Fruit fly (Drosophila melanogaster) whole organism, embryonic: ENCODE data around the gene CG9733.

Experiments
- ATbp ChIP-seq: fragments of 200-800 bp; sonication (Bioruptor generic); optimal IDR thresholded peaks from 2 replicates; lab custom pipeline; 2017; ENCODE audit warnings: missing biosample characterization, mild to moderate bottlenecking, missing genetic modification characterization, missing genetic modification reagents
- Atf-2 ChIP-seq: fragments of 200-800 bp; sonication (Bioruptor generic); optimal IDR thresholded peaks from 2 replicates; lab custom pipeline; 2016; ENCODE audit warnings: missing biosample characterization, missing genetic modification characterization
- Atf6 ChIP-seq: fragments of 200-800 bp; sonication (Bioruptor generic); IDR thresholded peaks from 2 replicates; pipeline ENCODE4 v1.3.6; 2022; ENCODE audit warnings: missing biosample characterization, missing genetic modification characterization
- BtbVII ChIP-seq: fragments of 200-800 bp; sonication (Bioruptor generic); optimal IDR thresholded peaks from 3 replicates; lab custom pipeline; 2017; ENCODE audit warnings: missing biosample characterization, mild to moderate bottlenecking, missing genetic modification characterization
- C15 ChIP-seq: fragments of 200-800 bp; sonication (Bioruptor generic); IDR thresholded peaks from 3 replicates; pipeline ENCODE4 v1.3.6; 2022; ENCODE audit warnings: missing biosample characterization, missing genetic modification characterization
- CG11085 ChIP-seq: fragments of 200-800 bp; sonication (Bioruptor generic); IDR thresholded peaks from 2 replicates; pipeline ENCODE4 v1.3.6; 2022; ENCODE audit warnings: missing biosample characterization, missing genetic modification characterization
- CG1233 ChIP-seq: fragments of 200-800 bp; sonication (Bioruptor generic); optimal IDR thresholded peaks from 4 replicates; lab custom pipeline; 2018; ENCODE audit warnings: missing biosample characterization, mild to moderate bottlenecking, missing genetic modification characterization
- CG13296 ChIP-seq: fragments of 200-800 bp; sonication (Bioruptor generic); optimal IDR thresholded peaks from 3 replicates; lab custom pipeline; 2018; ENCODE audit warnings: missing biosample characterization, mild to moderate bottlenecking, missing genetic modification characterization
- CG14014 ChIP-seq: fragments of 200-800 bp; sonication (Bioruptor generic); IDR thresholded peaks from 2 replicates; pipeline ENCODE4 v1.3.6; 2022; ENCODE audit warnings: missing biosample characterization, missing genetic modification characterization
- CG15514 ChIP-seq: fragments of 200-800 bp; sonication (Bioruptor generic); optimal IDR thresholded peaks from 3 replicates; lab custom pipeline; 2017; ENCODE audit warnings: missing biosample characterization, missing genetic modification characterization, mild to moderate bottlenecking, moderate library complexity, missing genetic modification reagents
- CG17802 ChIP-seq: fragments of 200-800 bp; sonication (Bioruptor generic); optimal IDR thresholded peaks from 2 replicates; lab custom pipeline; 2018; ENCODE audit warnings: missing biosample characterization, mild to moderate bottlenecking, missing genetic modification characterization, moderate library complexity
- CG30020 ChIP-seq: fragments of 200-800 bp; optimal IDR thresholded peaks from 2 replicates; lab custom pipeline; 2019; ENCODE audit warnings: missing biosample characterization, mild to moderate bottlenecking, missing genetic modification characterization, moderate library complexity
- CG31365 ChIP-seq: fragments of 200-800 bp; sonication (Bioruptor generic); optimal IDR thresholded peaks from 2 replicates; lab custom pipeline; 2018; ENCODE audit warnings: missing biosample characterization, mild to moderate bottlenecking, missing genetic modification characterization
- CG31388 ChIP-seq: fragments of 200-800 bp; sonication (Bioruptor generic); optimal IDR thresholded peaks from 2 replicates; lab custom pipeline; 2016; ENCODE audit warnings: missing biosample characterization, missing genetic modification characterization
- CG33557 ChIP-seq: fragments of 200-800 bp; sonication (Bioruptor generic); optimal IDR thresholded peaks from 2 replicates; lab custom pipeline; 2019; ENCODE audit warnings: missing biosample characterization, mild to moderate bottlenecking, missing genetic modification characterization, moderate library complexity
- CG6689 ChIP-seq: fragments of 200-800 bp; sonication (Bioruptor generic); IDR thresholded peaks from 2 replicates; pipeline ENCODE4 v1.3.6; 2022; ENCODE audit warnings: missing biosample characterization, missing genetic modification characterization
- CG8281 ChIP-seq: fragments of 200-800 bp; sonication (Bioruptor generic); optimal IDR thresholded peaks from 2 replicates; lab custom pipeline; 2018; ENCODE audit warnings: missing biosample characterization, mild to moderate bottlenecking, missing genetic modification characterization, moderate library complexity
- CG9609 ChIP-seq: fragments of 200-800 bp; sonication (Bioruptor generic); optimal IDR thresholded peaks from 3 replicates; lab custom pipeline; 2016; ENCODE audit warnings: missing biosample characterization, missing genetic modification characterization
- CG9727 ChIP-seq: fragments of 200-800 bp; sonication (Bioruptor generic); optimal IDR thresholded peaks from 3 replicates; lab custom pipeline; 2017; ENCODE audit warnings: missing biosample characterization, mild to moderate bottlenecking, missing genetic modification characterization
- CG9876 ChIP-seq: fragments of 200-800 bp; sonication (Bioruptor generic); optimal IDR thresholded peaks from 2 replicates; lab custom pipeline; 2016; ENCODE audit warnings: missing biosample characterization, missing genetic modification characterization
- Doc3 ChIP-seq: fragments of 200-800 bp; sonication (Bioruptor generic); IDR thresholded peaks from 3 replicates; pipeline ENCODE4 v1.3.6; 2022; ENCODE audit warnings: missing biosample characterization, missing genetic modification characterization; ENCODE audit not compliant: partially characterized antibody
- Drgx ChIP-seq: fragments of 200-800 bp; sonication (Bioruptor generic); IDR thresholded peaks from 2 replicates; pipeline ENCODE4 v1.3.6; 2022; ENCODE audit warnings: missing biosample characterization, missing genetic modification characterization
- E2f2 ChIP-seq: fragments of 200-800 bp; sonication (Bioruptor generic); IDR thresholded peaks from 2 replicates; pipeline ENCODE4 v1.3.6; 2022; ENCODE audit warnings: missing biosample characterization, missing genetic modification characterization
- ERR ChIP-seq: fragments of 200-800 bp; sonication (Bioruptor generic); optimal IDR thresholded peaks from 2 replicates; lab custom pipeline; 2016; ENCODE audit warnings: missing biosample characterization, missing genetic modification characterization
- Hey ChIP-seq: fragments of 200-800 bp; sonication (Bioruptor generic); optimal IDR thresholded peaks from 3 replicates; lab custom pipeline; 2018; ENCODE audit warnings: missing biosample characterization, mild to moderate bottlenecking, missing genetic modification characterization
- HmgZ ChIP-seq: fragments of 200-800 bp; sonication (Bioruptor generic); optimal IDR thresholded peaks from 2 replicates; lab custom pipeline; 2018; ENCODE audit warnings: missing biosample characterization, mild to moderate bottlenecking, missing genetic modification characterization
- Lpt ChIP-seq: fragments of >200 bp; optimal IDR thresholded peaks from 2 replicates; lab custom pipeline; 2018; ENCODE audit warnings: missing biosample characterization, missing genetic modification characterization
- MBD-R2 ChIP-seq: fragments of 200-800 bp; sonication (Bioruptor generic); IDR thresholded peaks from 2 replicates; pipeline ENCODE4 v1.3.6; 2022; ENCODE audit warnings: missing biosample characterization, missing genetic modification characterization
- NFAT ChIP-seq: fragments of 200-800 bp; sonication (Bioruptor generic); IDR thresholded peaks from 2 replicates; pipeline ENCODE4 v1.3.6; 2022; ENCODE audit warnings: missing biosample characterization, missing genetic modification characterization
- Optix ChIP-seq: fragments of 200-800 bp; sonication (Bioruptor generic); IDR thresholded peaks from 3 replicates; pipeline ENCODE4 v1.3.6; 2022; ENCODE audit warnings: missing biosample characterization, missing genetic modification characterization
- Sox102F ChIP-seq: fragments of 200-800 bp; sonication (Bioruptor generic); optimal IDR thresholded peaks from 2 replicates; lab custom pipeline; 2018; ENCODE audit warnings: missing biosample characterization, mild to moderate bottlenecking, missing genetic modification characterization, moderate library complexity
- ac ChIP-seq: fragments of 200-800 bp; sonication (Bioruptor generic); optimal IDR thresholded peaks from 3 replicates; lab custom pipeline; 2017; ENCODE audit warnings: missing biosample characterization, mild to moderate bottlenecking, missing genetic modification characterization
- ap ChIP-seq: fragments of 200-800 bp; sonication (Bioruptor generic); IDR thresholded peaks from 2 replicates; pipeline ENCODE4 v1.3.6; 2022; ENCODE audit warnings: missing biosample characterization, missing genetic modification characterization
- bigmax ChIP-seq: fragments of 200-800 bp; sonication (Bioruptor generic); optimal IDR thresholded peaks from 2 replicates; lab custom pipeline; 2018; ENCODE audit warnings: missing biosample characterization, mild to moderate bottlenecking, missing genetic modification characterization
- br ChIP-seq: fragments of >200 bp; optimal IDR thresholded peaks from 2 replicates; lab custom pipeline; 2017
- bsh ChIP-seq, 2 experiments: fragments of 200-800 bp; sonication (Bioruptor generic); optimal IDR thresholded peaks; 2 replicates each; lab custom pipeline; 2017 to 2018; ENCODE audit warnings: mild to moderate bottlenecking in 2 of 2, missing biosample characterization in 2 of 2, missing genetic modification characterization in 2 of 2, moderate library complexity in 1 of 2
- dati ChIP-seq: fragments of 200-800 bp; sonication (Bioruptor generic); IDR thresholded peaks from 2 replicates; pipeline ENCODE4 v1.3.6; 2022; ENCODE audit warnings: missing biosample characterization, missing genetic modification characterization
- eve ChIP-seq, 2 experiments: fragments of >200 bp; optimal IDR thresholded peaks; 2 replicates each; lab custom pipeline; 2017; ENCODE audit warnings: missing biosample characterization in 2 of 2, missing genetic modification characterization in 2 of 2
- fd96Cb ChIP-seq: fragments of 200-800 bp; sonication (Bioruptor generic); optimal IDR thresholded peaks from 2 replicates; lab custom pipeline; 2018; ENCODE audit warnings: missing biosample characterization, mild to moderate bottlenecking, missing genetic modification characterization, moderate library complexity
- ftz-f1 ChIP-seq: fragments of 200-800 bp; sonication (Bioruptor generic); optimal IDR thresholded peaks from 2 replicates; lab custom pipeline; 2016; ENCODE audit warnings: missing biosample characterization, missing genetic modification characterization
- gcm ChIP-seq: fragments of 200-800 bp; sonication (Bioruptor generic); optimal IDR thresholded peaks from 2 replicates; lab custom pipeline; 2019; ENCODE audit warnings: missing biosample characterization, mild to moderate bottlenecking, missing genetic modification characterization, moderate library complexity
- jigr1 ChIP-seq: fragments of 200-800 bp; sonication (Bioruptor generic); IDR thresholded peaks from 3 replicates; pipeline ENCODE4 v1.3.6; 2022; ENCODE audit warnings: missing biosample characterization, missing genetic modification characterization
- lbe ChIP-seq: fragments of 200-800 bp; sonication (Bioruptor generic); optimal IDR thresholded peaks from 2 replicates; lab custom pipeline; 2016; ENCODE audit warnings: missing biosample characterization, mild to moderate bottlenecking, missing genetic modification characterization
- nmo ChIP-seq: fragments of 200-800 bp; sonication (Bioruptor generic); optimal IDR thresholded peaks from 2 replicates; lab custom pipeline; 2018; ENCODE audit warnings: missing biosample characterization, mild to moderate bottlenecking, missing genetic modification characterization, moderate library complexity
- pnt ChIP-seq: fragments of 200-800 bp; sonication (Bioruptor generic); optimal IDR thresholded peaks from 3 replicates; lab custom pipeline; 2016; ENCODE audit warnings: missing biosample characterization, missing genetic modification characterization
- psq ChIP-seq: fragments of 200-800 bp; sonication (Bioruptor generic); optimal IDR thresholded peaks from 2 replicates; lab custom pipeline; 2017; ENCODE audit warnings: missing biosample characterization, missing genetic modification characterization
- rib ChIP-seq: fragments of 200-800 bp; sonication (Bioruptor generic); IDR thresholded peaks from 2 replicates; pipeline ENCODE4 v1.3.6; 2022; ENCODE audit warnings: missing biosample characterization, missing genetic modification characterization
- run ChIP-seq: fragments of 200-800 bp; sonication (Bioruptor generic); optimal IDR thresholded peaks from 3 replicates; lab custom pipeline; 2018; ENCODE audit warnings: missing biosample characterization, mild to moderate bottlenecking, missing genetic modification characterization
- sd ChIP-seq: fragments of 200-800 bp; sonication (Bioruptor generic); optimal IDR thresholded peaks from 3 replicates; lab custom pipeline; 2018; ENCODE audit warnings: missing biosample characterization, mild to moderate bottlenecking, missing genetic modification characterization, moderate library complexity
- sisA ChIP-seq: fragments of 200-800 bp; sonication (Bioruptor generic); IDR thresholded peaks from 2 replicates; pipeline ENCODE4 v1.3.6; 2022; ENCODE audit warnings: missing biosample characterization, missing genetic modification characterization
- toy ChIP-seq: fragments of 200-800 bp; sonication (Bioruptor generic); IDR thresholded peaks from 2 replicates; pipeline ENCODE4 v1.3.6; 2022; ENCODE audit warnings: missing biosample characterization, missing genetic modification characterization
- unc-4 ChIP-seq: fragments of 200-800 bp; sonication (Bioruptor generic); IDR thresholded peaks from 2 replicates; pipeline ENCODE4 v1.3.6; 2022; ENCODE audit warnings: missing biosample characterization, missing genetic modification characterization; ENCODE audit not compliant: partially characterized antibody
- z ChIP-seq: fragments of 200-800 bp; sonication (Bioruptor generic); IDR thresholded peaks from 3 replicates; pipeline ENCODE4 v1.3.6; 2022; ENCODE audit warnings: missing biosample characterization, missing genetic modification characterization

Gene CG9733

DNA sequence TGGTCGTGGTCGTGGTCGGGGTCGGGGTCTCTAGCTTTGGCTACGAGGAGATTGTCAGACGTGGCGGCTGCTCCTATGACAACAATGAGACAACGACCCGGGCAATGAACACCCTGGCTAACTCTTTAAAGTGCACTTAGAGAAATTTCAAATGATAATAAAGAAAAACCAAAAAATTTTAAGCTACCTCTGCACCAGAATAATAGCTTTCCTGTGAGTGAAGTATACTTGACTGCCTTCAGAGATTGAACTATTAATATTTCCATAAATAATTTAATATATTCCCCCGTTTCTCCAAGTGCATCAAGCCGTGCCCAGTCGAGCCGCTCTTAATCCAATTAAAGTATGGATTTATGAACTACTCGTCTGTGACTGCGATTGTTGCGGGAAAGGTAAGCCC, 17.2 kb upstream of the CG9733 start (continued):
- no peak for TF ChIP-seq NFAT (GFP tag; lab: Robert Waterston, UW)
- no peak for TF ChIP-seq dati (GFP tag; lab: Robert Waterston, UW)
- peak; percentile 10 for TF ChIP-seq ac (GFP tag; lab: Kevin White, UChicago)
- TF ChIP-seq BtbVII (GFP tag; lab: Kevin White, UChicago) = no peak
- no peak for TF ChIP-seq z
- TF ChIP-seq CG11085 = no peak
- TF ChIP-seq CG31365 (tag; lab: Kevin White, UChicago) = no peak
- TF ChIP-seq E2f2 (GFP tag; lab: Robert Waterston, UW) = no peak
- TF ChIP-seq Drgx (GFP tag; lab: Robert Waterston, UW) = peak; percentile 26; the same call in 1 of the 2 replicates
- TF ChIP-seq br (lab: Kevin White, UChicago) = no peak
- TF ChIP-seq Hey (tag; lab: Kevin White, UChicago) = no peak
- peak; percentile 27 for TF ChIP-seq fd96Cb (tag; lab: Kevin White, UChicago)
- TF ChIP-seq bigmax = no peak
- no peak for TF ChIP-seq CG17802 (tag; lab: Kevin White, UChicago)
- TF ChIP-seq CG13296 = no peak
- TF ChIP-seq CG9609 (GFP tag; lab: Kevin White, UChicago) = no peak
- TF ChIP-seq ATbp (GFP tag; lab: Kevin White, UChicago) = peak; percentile 29
- TF ChIP-seq psq (GFP tag; lab: Kevin White, UChicago) = no peak
- peak; percentile 16 for TF ChIP-seq lbe (GFP tag; lab: Kevin White, UChicago)
- TF ChIP-seq CG30020 (tag; lab: Kevin White, UChicago) = no peak
- TF ChIP-seq CG1233 (GFP tag; lab: Kevin White, UChicago) = peak; percentile 27
- no peak for TF ChIP-seq Lpt
- peak; percentile 62 for TF ChIP-seq CG9727 (GFP tag; lab: Kevin White, UChicago)
- no peak for TF ChIP-seq CG9876 (GFP tag; lab: Kevin White, UChicago)
- TF ChIP-seq sisA (GFP tag; lab: Robert Waterston, UW) = peak; percentile 39; the same call in 1 of the 2 replicates
- TF ChIP-seq C15 (GFP tag; lab: Robert Waterston, UW) = no peak
- TF ChIP-seq CG8281 (tag; lab: Kevin White, UChicago) = no peak
- no peak for TF ChIP-seq run (tag; lab: Kevin White, UChicago)
- TF ChIP-seq Atf-2 = no peak
- no peak for TF ChIP-seq HmgZ
- TF ChIP-seq unc-4 (GFP tag; lab: Robert Waterston, UW) = no peak
- no peak for TF ChIP-seq CG14014 (GFP tag; lab: Robert Waterston, UW)
- TF ChIP-seq Optix (GFP tag; lab: Robert Waterston, UW) = no peak
- TF ChIP-seq bsh (GFP tag; optimal IDR thresholded peaks at IDR 0.05; lab: Kevin White, UChicago) = peak; percentile 60 to 65
- no peak for TF ChIP-seq eve (GFP tag; optimal IDR thresholded peaks at IDR 0.05; lab: Kevin White, UChicago)
- TF ChIP-seq CG31388 (GFP tag; lab: Kevin White, UChicago) = no peak
- no peak for TF ChIP-seq toy (GFP tag; lab: Robert Waterston, UW)
- no peak for TF ChIP-seq Doc3 (GFP tag; lab: Robert Waterston, UW)
- no peak for TF ChIP-seq sd (tag; lab: Kevin White, UChicago)
- no peak for TF ChIP-seq jigr1 (GFP tag; lab: Robert Waterston, UW)
- no peak for TF ChIP-seq ap
- TF ChIP-seq ERR (GFP tag; lab: Kevin White, UChicago) = no peak
- no peak for TF ChIP-seq Atf6
- no peak for TF ChIP-seq MBD-R2
- peak; percentile 54 for TF ChIP-seq CG6689 (GFP tag; lab: Robert Waterston, UW)
- TF ChIP-seq ftz-f1 (GFP tag; lab: Kevin White, UChicago) = no peak
- peak; percentile 43 for TF ChIP-seq gcm
- TF ChIP-seq CG33557 (GFP tag; lab: Kevin White, UChicago) = peak; percentile 54
- TF ChIP-seq pnt (GFP tag; lab: Kevin White, UChicago) = no peak
- peak; percentile 71 for TF ChIP-seq nmo (GFP tag; lab: Kevin White, UChicago)
- TF ChIP-seq Sox102F (GFP tag; lab: Kevin White, UChicago) = peak; percentile 37
- TF ChIP-seq CG15514 (GFP tag; lab: Kevin White, UChicago) = no peak
- TF ChIP-seq rib (GFP tag; lab: Robert Waterston, UW) = no peak
